Fruit fly (Drosophila melanogaster) whole organism, embryonic: ENCODE data around the gene CG4278.

Source experiments
- Abd-B ChIP-seq: fragments of 200-800 bp; sonication (Bioruptor generic); optimal IDR thresholded peaks from 2 replicates; lab custom pipeline; 2018; ENCODE audit warnings: missing biosample characterization, mild to moderate bottlenecking, missing genetic modification characterization, moderate library complexity
- Aef1 ChIP-seq: fragments of 200-800 bp; sonication (Bioruptor generic); IDR thresholded peaks from 3 replicates; pipeline ENCODE4 v1.3.6; 2022; ENCODE audit warnings: missing biosample characterization, missing genetic modification characterization
- Bteb2 ChIP-seq: fragments of 200-800 bp; sonication (Bioruptor generic); optimal IDR thresholded peaks from 2 replicates; lab custom pipeline; 2016; ENCODE audit warnings: missing biosample characterization, missing genetic modification characterization
- CG10274 ChIP-seq: fragments of 200-800 bp; sonication (Bioruptor generic); optimal IDR thresholded peaks from 3 replicates; lab custom pipeline; 2017; ENCODE audit warnings: missing biosample characterization, mild to moderate bottlenecking, missing genetic modification characterization
- CG10979 ChIP-seq: fragments of 200-800 bp; sonication (Bioruptor generic); optimal IDR thresholded peaks from 2 replicates; lab custom pipeline; 2018; ENCODE audit warnings: missing biosample characterization, mild to moderate bottlenecking, missing genetic modification characterization, moderate library complexity
- CG11723 ChIP-seq: fragments of 200-800 bp; sonication (Bioruptor generic); optimal IDR thresholded peaks from 2 replicates; lab custom pipeline; 2017; ENCODE audit warnings: missing biosample characterization, mild to moderate bottlenecking, missing genetic modification characterization
- CG12071 ChIP-seq: fragments of 200-800 bp; sonication (Bioruptor generic); optimal IDR thresholded peaks from 3 replicates; lab custom pipeline; 2018; ENCODE audit warnings: missing biosample characterization, mild to moderate bottlenecking, missing genetic modification characterization
- CG17385 ChIP-seq: fragments of 200-800 bp; sonication (Bioruptor generic); optimal IDR thresholded peaks from 3 replicates; lab custom pipeline; 2018; ENCODE audit warnings: missing biosample characterization, mild to moderate bottlenecking, missing genetic modification characterization
- CG17829 ChIP-seq: fragments of 200-800 bp; optimal IDR thresholded peaks from 2 replicates; lab custom pipeline; 2019; ENCODE audit warnings: missing biosample characterization, mild to moderate bottlenecking, missing genetic modification characterization, moderate library complexity
- CG17912 ChIP-seq: fragments of 200-800 bp; sonication (Bioruptor generic); optimal IDR thresholded peaks from 2 replicates; lab custom pipeline; 2018; ENCODE audit warnings: missing biosample characterization, mild to moderate bottlenecking, missing genetic modification characterization
- CG1832 ChIP-seq: fragments of 200-800 bp; sonication (Bioruptor generic); optimal IDR thresholded peaks from 2 replicates; lab custom pipeline; 2017; ENCODE audit warnings: missing biosample characterization, mild to moderate bottlenecking, missing genetic modification characterization, inconsistent platforms
- CG18476 ChIP-seq: fragments of 200-800 bp; sonication (Bioruptor generic); optimal IDR thresholded peaks from 2 replicates; lab custom pipeline; 2016; ENCODE audit warnings: missing biosample characterization, mild to moderate bottlenecking, missing genetic modification characterization
- CG3163 ChIP-seq: fragments of 200-800 bp; sonication (Bioruptor generic); optimal IDR thresholded peaks from 3 replicates; lab custom pipeline; 2016; ENCODE audit warnings: missing biosample characterization, missing genetic modification characterization
- CG4854 ChIP-seq: fragments of 200-800 bp; sonication (Bioruptor generic); optimal IDR thresholded peaks from 2 replicates; lab custom pipeline; 2016; ENCODE audit warnings: missing biosample characterization, missing genetic modification characterization, inconsistent platforms
- CG6689 ChIP-seq: fragments of 200-800 bp; sonication (Bioruptor generic); IDR thresholded peaks from 2 replicates; pipeline ENCODE4 v1.3.6; 2022; ENCODE audit warnings: missing biosample characterization, missing genetic modification characterization
- CG7357 ChIP-seq: fragments of 200-800 bp; sonication (Bioruptor generic); IDR thresholded peaks from 3 replicates; pipeline ENCODE4 v1.3.6; 2022; ENCODE audit warnings: missing biosample characterization, missing genetic modification characterization
- CG8388 ChIP-seq: fragments of 200-800 bp; sonication (Bioruptor generic); optimal IDR thresholded peaks from 2 replicates; lab custom pipeline; 2019; ENCODE audit warnings: missing biosample characterization, mild to moderate bottlenecking, missing genetic modification characterization, moderate library complexity
- CG8478 ChIP-seq: fragments of >200 bp; optimal IDR thresholded peaks from 2 replicates; lab custom pipeline; 2018
- CG9215 ChIP-seq: fragments of 200-800 bp; sonication (Bioruptor generic); IDR thresholded peaks from 2 replicates; pipeline ENCODE4 v1.3.6; 2022; ENCODE audit warnings: missing biosample characterization, missing genetic modification characterization
- CHES-1-like ChIP-seq: fragments of 200-800 bp; sonication (Bioruptor generic); optimal IDR thresholded peaks from 2 replicates; lab custom pipeline; 2016; ENCODE audit warnings: missing biosample characterization, missing genetic modification characterization
- Dip3 ChIP-seq: fragments of 200-800 bp; sonication (Bioruptor generic); optimal IDR thresholded peaks from 3 replicates; lab custom pipeline; 2016; ENCODE audit warnings: missing biosample characterization, missing genetic modification characterization
- Doc2 ChIP-seq: fragments of 200-800 bp; sonication (Bioruptor generic); IDR thresholded peaks from 2 replicates; pipeline ENCODE4 v1.3.6; 2022; ENCODE audit warnings: missing biosample characterization, missing genetic modification characterization
- HHEX ChIP-seq: fragments of 200-800 bp; sonication (Bioruptor generic); optimal IDR thresholded peaks from 3 replicates; lab custom pipeline; 2017; ENCODE audit warnings: missing biosample characterization, mild to moderate bottlenecking, missing genetic modification characterization, missing genetic modification reagents
- Hr3 ChIP-seq: fragments of 200-800 bp; sonication (Bioruptor generic); optimal IDR thresholded peaks from 3 replicates; lab custom pipeline; 2016; ENCODE audit warnings: missing biosample characterization, missing genetic modification characterization
- NC2β ChIP-seq: fragments of 200-800 bp; sonication (Bioruptor generic); optimal IDR thresholded peaks from 2 replicates; lab custom pipeline; 2016; ENCODE audit warnings: missing biosample characterization, missing genetic modification characterization
- NK7.1 ChIP-seq: fragments of 200-800 bp; sonication (Bioruptor generic); optimal IDR thresholded peaks from 3 replicates; lab custom pipeline; 2016; ENCODE audit warnings: missing biosample characterization, missing genetic modification characterization
- Nf-YB ChIP-seq: fragments of 200-800 bp; sonication (Bioruptor generic); optimal IDR thresholded peaks from 3 replicates; lab custom pipeline; 2019; ENCODE audit warnings: missing biosample characterization, mild to moderate bottlenecking, missing genetic modification characterization, moderate library complexity
- Side ChIP-seq: fragments of 200-800 bp; sonication (Bioruptor generic); optimal IDR thresholded peaks from 2 replicates; lab custom pipeline; 2016; ENCODE audit warnings: missing biosample characterization, missing genetic modification characterization
- Six4 ChIP-seq: fragments of 200-800 bp; sonication (Bioruptor generic); optimal IDR thresholded peaks from 2 replicates; lab custom pipeline; 2016; ENCODE audit warnings: missing biosample characterization, missing genetic modification characterization
- Sry-β ChIP-seq: fragments of 200-800 bp; sonication (Bioruptor generic); optimal IDR thresholded peaks from 2 replicates; lab custom pipeline; 2018; ENCODE audit warnings: missing biosample characterization, mild to moderate bottlenecking, missing genetic modification characterization, moderate library complexity
- Tbp ChIP-seq: fragments of >200 bp; optimal IDR thresholded peaks from 2 replicates; lab custom pipeline; 2018; ENCODE audit warnings: missing biosample characterization, missing genetic modification characterization
- Xrp1 ChIP-seq: fragments of 200-800 bp; sonication (Bioruptor generic); IDR thresholded peaks from 2 replicates; pipeline ENCODE4 v1.3.6; 2022; ENCODE audit warnings: missing biosample characterization, missing genetic modification characterization
- YL-1 ChIP-seq: fragments of 200-800 bp; sonication (Bioruptor generic); optimal IDR thresholded peaks from 3 replicates; lab custom pipeline; 2017; ENCODE audit warnings: missing biosample characterization, mild to moderate bottlenecking, missing genetic modification characterization
- abd-A ChIP-seq: fragments of 200-800 bp; sonication (Bioruptor generic); optimal IDR thresholded peaks from 3 replicates; lab custom pipeline; 2019; ENCODE audit warnings: missing biosample characterization, mild to moderate bottlenecking, missing genetic modification characterization, moderate library complexity
- btn ChIP-seq: fragments of 200-800 bp; sonication (Bioruptor generic); optimal IDR thresholded peaks from 2 replicates; lab custom pipeline; 2016; ENCODE audit warnings: missing biosample characterization, missing genetic modification characterization
- danr ChIP-seq: fragments of 200-800 bp; sonication (Bioruptor generic); IDR thresholded peaks from 2 replicates; pipeline ENCODE4 v1.3.6; 2022; ENCODE audit warnings: missing biosample characterization, missing genetic modification characterization
- eve ChIP-seq, 2 experiments: fragments of >200 bp; optimal IDR thresholded peaks; 2 replicates each; lab custom pipeline; 2017; ENCODE audit warnings: missing biosample characterization in 2 of 2, missing genetic modification characterization in 2 of 2
- gcm ChIP-seq: fragments of 200-800 bp; sonication (Bioruptor generic); optimal IDR thresholded peaks from 2 replicates; lab custom pipeline; 2019; ENCODE audit warnings: missing biosample characterization, mild to moderate bottlenecking, missing genetic modification characterization, moderate library complexity
- gsb ChIP-seq: fragments of 200-800 bp; sonication (Bioruptor generic); IDR thresholded peaks from 2 replicates; pipeline ENCODE4 v1.3.6; 2022; ENCODE audit warnings: missing biosample characterization, missing genetic modification characterization
- hb ChIP-seq: fragments of 200-800 bp; sonication (Bioruptor generic); IDR thresholded peaks from 3 replicates; pipeline ENCODE4 v1.3.6; 2022; ENCODE audit warnings: missing biosample characterization, missing genetic modification characterization; ENCODE audit not compliant: partially characterized antibody
- hth ChIP-seq: fragments of >200 bp; optimal IDR thresholded peaks from 2 replicates; lab custom pipeline; 2017; ENCODE audit warnings: inconsistent platforms
- lola ChIP-seq, 3 experiments: fragments of >200 bp in 2 of 3; fragments of 200-800 bp in 1 of 3; sonication (Bioruptor generic) in 1 of 3; optimal IDR thresholded peaks; 2 replicates each; lab custom pipeline; 2017 to 2019; ENCODE audit warnings: missing biosample characterization in 3 of 3, missing genetic modification characterization in 3 of 3, mild to moderate bottlenecking in 1 of 3, moderate library complexity in 1 of 3
- luna ChIP-seq: fragments of 200-800 bp; sonication (Bioruptor generic); optimal IDR thresholded peaks from 2 replicates; lab custom pipeline; 2016; ENCODE audit warnings: missing biosample characterization, missing genetic modification characterization
- maf-S ChIP-seq: fragments of 200-800 bp; sonication (Bioruptor generic); optimal IDR thresholded peaks from 2 replicates; lab custom pipeline; 2016; ENCODE audit warnings: missing biosample characterization, missing genetic modification characterization
- nau ChIP-seq: fragments of 200-800 bp; sonication (Bioruptor generic); optimal IDR thresholded peaks from 3 replicates; lab custom pipeline; 2017; ENCODE audit warnings: missing biosample characterization, mild to moderate bottlenecking, missing genetic modification characterization, missing genetic modification reagents
- pho ChIP-seq: fragments of 200-800 bp; sonication (Bioruptor generic); optimal IDR thresholded peaks from 2 replicates; lab custom pipeline; 2016; ENCODE audit warnings: missing biosample characterization, missing genetic modification characterization
- pita ChIP-seq: fragments of 200-800 bp; sonication (Bioruptor generic); optimal IDR thresholded peaks from 2 replicates; lab custom pipeline; 2017; ENCODE audit warnings: missing biosample characterization, mild to moderate bottlenecking, missing genetic modification characterization
- sisA ChIP-seq: fragments of 200-800 bp; sonication (Bioruptor generic); IDR thresholded peaks from 2 replicates; pipeline ENCODE4 v1.3.6; 2022; ENCODE audit warnings: missing biosample characterization, missing genetic modification characterization
- ssp ChIP-seq: fragments of 200-800 bp; sonication (Bioruptor generic); IDR thresholded peaks from 2 replicates; pipeline ENCODE4 v1.3.6; 2022; ENCODE audit warnings: missing biosample characterization, missing genetic modification characterization
- tna ChIP-seq: fragments of 200-800 bp; sonication (Bioruptor generic); IDR thresholded peaks from 2 replicates; pipeline ENCODE4 v1.3.6; 2022; ENCODE audit warnings: missing biosample characterization, missing genetic modification characterization; ENCODE audit not compliant: partially characterized antibody
- zen ChIP-seq: fragments of 200-800 bp; sonication (Bioruptor generic); optimal IDR thresholded peaks from 3 replicates; lab custom pipeline; 2018; ENCODE audit warnings: missing biosample characterization, mild to moderate bottlenecking, missing genetic modification characterization, moderate library complexity

Gene CG4278

DNA sequence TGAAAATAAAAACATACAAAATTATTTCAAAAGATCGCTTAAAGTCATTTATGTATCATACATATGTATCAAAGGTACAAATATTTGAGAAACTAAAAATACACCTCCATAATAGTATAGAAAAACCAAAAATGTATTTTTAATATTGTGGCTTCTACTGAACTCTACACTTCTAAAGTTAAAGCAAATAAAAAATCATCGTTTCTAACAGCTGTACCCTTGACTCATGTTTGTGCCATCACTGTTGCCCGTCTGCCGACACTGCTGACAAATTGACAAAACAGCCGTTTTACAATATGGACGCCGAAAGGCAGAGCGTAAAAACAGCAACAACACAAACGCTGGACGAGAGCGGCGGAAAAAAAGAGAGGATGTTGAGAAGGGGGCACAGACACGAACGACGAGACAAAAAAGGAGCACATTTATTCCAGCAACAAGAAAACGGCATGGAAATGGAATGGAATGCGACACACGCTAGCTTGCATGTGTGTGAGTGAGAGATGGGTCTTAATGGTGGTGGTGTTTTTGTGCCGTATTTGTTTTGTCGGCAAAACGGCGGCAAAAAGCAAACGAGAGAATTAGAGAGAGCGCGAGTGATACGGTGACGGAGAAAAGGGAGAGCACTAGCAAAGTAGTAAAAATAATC lies 40.4 kb upstream of the CG4278 start (continued):
- TF ChIP-seq Xrp1 (no peak), HHEX (peak; percentile 88), hth (lab: Kevin White, UChicago) (no peak), Hr3 (GFP tag; lab: Kevin White, UChicago) (peak; percentile 79), CG17385 (GFP tag; lab: Kevin White, UChicago) (peak; percentile 74), CHES-1-like (peak; percentile 85), tna (GFP tag; lab: Robert Waterston, UW) (no peak), CG10979 (peak; percentile 85), pita (GFP tag; lab: Kevin White, UChicago) (no peak), YL-1 (GFP tag; lab: Kevin White, UChicago) (no peak), maf-S (GFP tag; lab: Kevin White, UChicago) (peak; percentile 71), sisA (GFP tag; lab: Robert Waterston, UW) (no peak), CG9215 (GFP tag; lab: Robert Waterston, UW) (no peak), abd-A (tag; lab: Kevin White, UChicago) (peak; percentile 84), Bteb2 (GFP tag; lab: Kevin White, UChicago) (peak; percentile 71), CG10274 (GFP tag; lab: Kevin White, UChicago) (peak; percentile 75), Nf-YB (GFP tag; lab: Kevin White, UChicago) (peak; percentile 66), Six4 (GFP tag; lab: Kevin White, UChicago) (peak; percentile 63), gsb (GFP tag; lab: Robert Waterston, UW) (no peak), NK7.1 (GFP tag; lab: Kevin White, UChicago) (peak; percentile 69), Aef1 (GFP tag; lab: Robert Waterston, UW) (no peak), Tbp (GFP tag; lab: Kevin White, UChicago) (no peak), NC2β (GFP tag; lab: Kevin White, UChicago) (peak; percentile 40), CG12071 (peak; percentile 78), Doc2 (no peak), Sry-β (GFP tag; lab: Kevin White, UChicago) (peak; percentile 86), CG8478 (lab: Kevin White, UChicago) (no peak), CG7357 (peak; percentile 73; the same call in 1 of the 3 replicates), Abd-B (GFP tag; lab: Kevin White, UChicago) (peak; percentile 54), nau (GFP tag; lab: Kevin White, UChicago) (peak; percentile 83), CG4854 (GFP tag; lab: Kevin White, UChicago) (peak; percentile 84), CG18476 (GFP tag; lab: Kevin White, UChicago) (peak; percentile 78), pho (GFP tag; lab: Kevin White, UChicago) (peak; percentile 85), CG1832 (GFP tag; lab: Kevin White, UChicago) (no peak), CG6689 (GFP tag; lab: Robert Waterston, UW) (no peak), lola (GFP tag; optimal IDR thresholded peaks at IDR 0.05; lab: Kevin White, UChicago) (peak in 1 of 3 experiments; percentile 78), CG3163 (peak; percentile 65), CG8388 (GFP tag; lab: Kevin White, UChicago) (peak; percentile 81), Side (GFP tag; lab: Kevin White, UChicago) (peak; percentile 72), gcm (GFP tag; lab: Kevin White, UChicago) (peak; percentile 78), hb (GFP tag; lab: Robert Waterston, UW) (no peak), ssp (no peak), CG17829 (tag; lab: Kevin White, UChicago) (peak; percentile 86), CG11723 (peak; percentile 66), zen (tag; lab: Kevin White, UChicago) (peak; percentile 82), luna (GFP tag; lab: Kevin White, UChicago) (no peak), btn (GFP tag; lab: Kevin White, UChicago) (no peak), danr (GFP tag; lab: Robert Waterston, UW) (no peak), CG17912 (GFP tag; lab: Kevin White, UChicago) (peak; percentile 40), Dip3 (GFP tag; lab: Kevin White, UChicago) (peak; percentile 83), eve (GFP tag; optimal IDR thresholded peaks at IDR 0.05; lab: Kevin White, UChicago) (no peak)
